Fruit fly (Drosophila melanogaster) whole organism, prepupa: ENCODE data around the gene CG14234.
A peak's percentile ranks its signal among the peaks of the same experiment; 100 is the strongest.

Experiments used
- CG10631 ChIP-seq: fragments of 200-800 bp; sonication (Bioruptor generic); optimal IDR thresholded peaks from 2 replicates; lab custom pipeline; 2016; ENCODE audit warnings: missing biosample characterization, missing genetic modification characterization
- CG11294 ChIP-seq: fragments of 200-800 bp; sonication (Bioruptor generic); IDR thresholded peaks from 2 replicates; pipeline ENCODE4 v1.3.6; 2022; ENCODE audit warnings: missing biosample characterization, missing genetic modification characterization
- CG11762 ChIP-seq: fragments of 200-800 bp; sonication (Bioruptor generic); optimal IDR thresholded peaks from 3 replicates; lab custom pipeline; 2016; ENCODE audit warnings: missing biosample characterization, missing genetic modification characterization; ENCODE audit not compliant: insufficient read depth
- CG16779 ChIP-seq: fragments of 200-800 bp; sonication (Bioruptor generic); optimal IDR thresholded peaks from 3 replicates; lab custom pipeline; 2017; ENCODE audit warnings: missing biosample characterization, mild to moderate bottlenecking, missing genetic modification characterization
- CG3032 ChIP-seq: fragments of 200-800 bp; optimal IDR thresholded peaks from 2 replicates; lab custom pipeline; 2019; ENCODE audit warnings: missing biosample characterization, mild to moderate bottlenecking, missing genetic modification characterization, moderate library complexity
- CG31627 ChIP-seq: fragments of 200-800 bp; sonication (Bioruptor generic); optimal IDR thresholded peaks from 3 replicates; lab custom pipeline; 2016; ENCODE audit warnings: missing biosample characterization, missing genetic modification characterization
- CG32006 ChIP-seq: fragments of 200-800 bp; sonication (Bioruptor generic); optimal IDR thresholded peaks from 3 replicates; lab custom pipeline; 2017; ENCODE audit warnings: missing biosample characterization, mild to moderate bottlenecking, missing genetic modification characterization
- CG34406 ChIP-seq: fragments of 200-800 bp; sonication (Bioruptor generic); optimal IDR thresholded peaks from 3 replicates; lab custom pipeline; 2016; ENCODE audit warnings: missing biosample characterization, missing genetic modification characterization
- CG3919 ChIP-seq: fragments of 200-800 bp; sonication (Bioruptor generic); optimal IDR thresholded peaks from 3 replicates; lab custom pipeline; 2016; ENCODE audit warnings: missing biosample characterization, missing genetic modification characterization
- CG4318 ChIP-seq: fragments of 200-800 bp; sonication (Bioruptor generic); optimal IDR thresholded peaks from 3 replicates; lab custom pipeline; 2017; ENCODE audit warnings: missing biosample characterization, mild to moderate bottlenecking, missing genetic modification characterization
- CG6163 ChIP-seq: fragments of 200-800 bp; sonication (Bioruptor generic); IDR thresholded peaks from 3 replicates; pipeline ENCODE4 v1.3.6; 2022; ENCODE audit warnings: missing biosample characterization, missing genetic modification characterization
- CG6276 ChIP-seq: fragments of 200-800 bp; sonication (Bioruptor generic); optimal IDR thresholded peaks from 2 replicates; lab custom pipeline; 2017; ENCODE audit warnings: missing biosample characterization, mild to moderate bottlenecking, missing genetic modification characterization
- CG6854 ChIP-seq: fragments of 200-800 bp; sonication (Bioruptor generic); optimal IDR thresholded peaks from 2 replicates; lab custom pipeline; 2017; ENCODE audit warnings: missing biosample characterization, mild to moderate bottlenecking, missing genetic modification characterization
- CG7368 ChIP-seq: fragments of 200-800 bp; sonication (Bioruptor generic); optimal IDR thresholded peaks from 3 replicates; lab custom pipeline; 2016; ENCODE audit warnings: missing biosample characterization, missing genetic modification characterization
- CG8119 ChIP-seq: fragments of 200-800 bp; sonication (Bioruptor generic); IDR thresholded peaks from 3 replicates; pipeline ENCODE4 v1.3.6; 2022; ENCODE audit warnings: missing biosample characterization, missing genetic modification characterization
- CG8319 ChIP-seq: fragments of 200-800 bp; sonication (Bioruptor generic); optimal IDR thresholded peaks from 3 replicates; lab custom pipeline; 2016; ENCODE audit warnings: missing biosample characterization, missing genetic modification characterization
- CG8632 ChIP-seq: fragments of 200-800 bp; sonication (Bioruptor generic); optimal IDR thresholded peaks from 3 replicates; lab custom pipeline; 2016; ENCODE audit warnings: missing biosample characterization, missing genetic modification characterization
- Eip75B ChIP-seq: fragments of 200-800 bp; sonication (Bioruptor generic); optimal IDR thresholded peaks from 3 replicates; lab custom pipeline; 2016; ENCODE audit warnings: missing biosample characterization, missing genetic modification characterization
- Eip78C ChIP-seq: fragments of 200-800 bp; sonication (Bioruptor generic); peaks from one replicate; lab custom pipeline; 2016; ENCODE audit warnings: missing biosample characterization, missing genetic modification characterization
- Ets96B ChIP-seq: fragments of 200-800 bp; optimal IDR thresholded peaks from 2 replicates; lab custom pipeline; 2019; ENCODE audit warnings: missing biosample characterization, mild to moderate bottlenecking, missing genetic modification characterization, moderate library complexity
- Gug ChIP-seq: fragments of 200-800 bp; sonication (Bioruptor generic); IDR thresholded peaks from 2 replicates; pipeline ENCODE4 v1.3.6; 2022; ENCODE audit warnings: missing biosample characterization, missing genetic modification characterization
- Hr38 ChIP-seq: sonication (Bioruptor generic); optimal IDR thresholded peaks from 2 replicates; lab custom pipeline; 2016; ENCODE audit warnings: missing biosample characterization, missing genetic modification characterization
- Hr39 ChIP-seq: fragments of 200-800 bp; sonication (Bioruptor generic); optimal IDR thresholded peaks from 2 replicates; lab custom pipeline; 2016; ENCODE audit warnings: missing biosample characterization, missing genetic modification characterization
- Hr4 ChIP-seq: fragments of 200-800 bp; sonication (Bioruptor generic); optimal IDR thresholded peaks from 3 replicates; lab custom pipeline; 2016; ENCODE audit warnings: missing biosample characterization, missing genetic modification characterization
- Lpt ChIP-seq: fragments of 200-800 bp; sonication (Bioruptor generic); optimal IDR thresholded peaks from 3 replicates; lab custom pipeline; 2016; ENCODE audit warnings: missing biosample characterization, missing genetic modification characterization
- Met ChIP-seq: fragments of 200-800 bp; sonication (Bioruptor generic); optimal IDR thresholded peaks from 3 replicates; lab custom pipeline; 2016; ENCODE audit warnings: missing biosample characterization, missing genetic modification characterization
- OdsH ChIP-seq: fragments of 200-800 bp; sonication (Bioruptor generic); optimal IDR thresholded peaks from 3 replicates; lab custom pipeline; 2016; ENCODE audit warnings: missing biosample characterization, missing genetic modification characterization
- Smox ChIP-seq: fragments of 200-800 bp; sonication (Bioruptor generic); optimal IDR thresholded peaks from 3 replicates; lab custom pipeline; 2016; ENCODE audit warnings: missing biosample characterization, missing genetic modification characterization
- Sox102F ChIP-seq: fragments of 200-800 bp; sonication (Bioruptor generic); optimal IDR thresholded peaks from 2 replicates; lab custom pipeline; 2016; ENCODE audit warnings: missing biosample characterization, mild to moderate bottlenecking, missing genetic modification characterization
- Sox14 ChIP-seq: fragments of 200-800 bp; sonication (Bioruptor generic); optimal IDR thresholded peaks from 3 replicates; lab custom pipeline; 2016; ENCODE audit warnings: missing biosample characterization, missing genetic modification characterization
- achi ChIP-seq: fragments of 200-800 bp; sonication (Bioruptor generic); optimal IDR thresholded peaks from 3 replicates; lab custom pipeline; 2016; ENCODE audit warnings: missing biosample characterization, missing genetic modification characterization
- acj6 ChIP-seq: fragments of 200-800 bp; sonication (Bioruptor generic); optimal IDR thresholded peaks from 3 replicates; lab custom pipeline; 2016; ENCODE audit warnings: missing biosample characterization, missing genetic modification characterization
- dac ChIP-seq: fragments of 200-800 bp; sonication (Bioruptor generic); optimal IDR thresholded peaks from 2 replicates; lab custom pipeline; 2017; ENCODE audit warnings: missing biosample characterization, mild to moderate bottlenecking, missing genetic modification characterization
- dsx ChIP-seq: fragments of 200-800 bp; optimal IDR thresholded peaks from 3 replicates; lab custom pipeline; 2019; ENCODE audit warnings: missing biosample characterization, mild to moderate bottlenecking, missing genetic modification characterization, moderate library complexity; ENCODE audit not compliant: poor library complexity, severe bottlenecking
- eg ChIP-seq: fragments of 200-800 bp; sonication (Bioruptor generic); IDR thresholded peaks from 3 replicates; pipeline ENCODE4 v1.3.6; 2022; ENCODE audit warnings: missing biosample characterization, missing genetic modification characterization
- esn ChIP-seq: fragments of 200-800 bp; sonication (Bioruptor generic); optimal IDR thresholded peaks from 2 replicates; lab custom pipeline; 2016; ENCODE audit warnings: missing biosample characterization, mild to moderate bottlenecking, missing genetic modification characterization, moderate library complexity
- fd59A ChIP-seq: fragments of 200-800 bp; sonication (Bioruptor generic); optimal IDR thresholded peaks from 2 replicates; lab custom pipeline; 2017; ENCODE audit warnings: missing biosample characterization, mild to moderate bottlenecking, missing genetic modification characterization, missing genetic modification reagents
- fd85E ChIP-seq: fragments of 200-800 bp; sonication (Bioruptor generic); optimal IDR thresholded peaks from 3 replicates; lab custom pipeline; 2016; ENCODE audit warnings: missing biosample characterization, missing genetic modification characterization
- fkh ChIP-seq: fragments of 200-800 bp; sonication (Bioruptor generic); optimal IDR thresholded peaks from 3 replicates; lab custom pipeline; 2017; ENCODE audit warnings: missing biosample characterization, mild to moderate bottlenecking, missing genetic modification characterization, moderate library complexity
- pdm3 ChIP-seq: fragments of 200-800 bp; sonication (Bioruptor generic); optimal IDR thresholded peaks from 3 replicates; lab custom pipeline; 2016; ENCODE audit warnings: missing biosample characterization, missing genetic modification characterization
- salr ChIP-seq, 2 experiments: fragments of 200-800 bp; sonication (Bioruptor generic); optimal IDR thresholded peaks; 3 replicates each; lab custom pipeline; 2016 to 2018; ENCODE audit warnings: missing biosample characterization in 2 of 2, missing genetic modification characterization in 2 of 2, mild to moderate bottlenecking in 1 of 2
- ss ChIP-seq, 2 experiments: fragments of 200-800 bp; sonication (Bioruptor generic); optimal IDR thresholded peaks; 2 replicates in 1 of 2; 3 replicates in 1 of 2; lab custom pipeline; 2017 to 2018; ENCODE audit warnings: mild to moderate bottlenecking in 2 of 2, missing biosample characterization in 2 of 2, missing genetic modification characterization in 2 of 2, moderate library complexity in 1 of 2
- svp ChIP-seq: fragments of 200-800 bp; sonication (Bioruptor generic); peaks from one replicate; lab custom pipeline; 2016; ENCODE audit warnings: missing biosample characterization, missing genetic modification characterization
- topi ChIP-seq: fragments of 200-800 bp; sonication (Bioruptor generic); optimal IDR thresholded peaks from 3 replicates; lab custom pipeline; 2016; ENCODE audit warnings: missing biosample characterization, missing genetic modification characterization
- vri ChIP-seq: fragments of 200-800 bp; sonication (Bioruptor generic); optimal IDR thresholded peaks from 3 replicates; lab custom pipeline; 2016; ENCODE audit warnings: missing biosample characterization, mild to moderate bottlenecking, missing genetic modification characterization

CG14234 gene

DNA sequence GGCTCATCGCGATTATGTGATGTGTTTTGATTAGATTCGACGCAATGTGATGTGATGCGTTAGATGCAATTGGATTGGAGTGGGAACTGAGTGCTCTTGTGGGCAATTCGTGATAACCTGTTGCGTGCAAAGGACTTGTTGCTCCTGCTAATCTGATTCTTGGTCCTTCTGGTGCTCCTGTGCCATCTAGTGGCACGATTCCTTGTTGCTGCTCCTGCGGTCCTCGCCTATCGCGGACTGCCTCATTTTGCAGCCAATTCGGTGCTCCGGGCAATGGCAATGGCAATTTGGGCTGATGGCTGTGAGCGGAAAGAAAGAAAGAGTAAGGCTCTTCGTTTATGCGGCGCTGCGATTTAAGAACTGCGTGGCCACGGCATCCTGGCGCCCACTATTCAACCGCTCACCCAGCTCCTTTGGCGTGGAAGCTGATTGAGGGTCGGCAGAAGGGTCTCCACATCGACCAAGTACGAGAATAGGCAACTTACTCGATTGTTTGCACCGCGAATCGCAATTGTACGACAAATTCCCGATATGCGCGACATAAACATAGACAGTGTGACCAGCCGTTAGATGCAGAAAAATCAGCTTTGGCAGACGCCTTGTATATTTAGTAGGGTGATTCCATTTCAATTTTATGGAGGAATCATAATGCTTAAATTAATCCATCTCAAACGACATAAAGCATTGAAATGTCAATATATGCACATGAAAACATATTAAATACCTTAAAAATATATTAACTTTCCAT, 42.2 kb upstream of the CG14234 start, which contains the start of gene Mer (continued):
- TF ChIP-seq OdsH (peak; percentile 84), CG4318 (GFP tag; lab: Kevin White, UChicago) (no peak), CG34406 (peak; percentile 78), Sox102F (GFP tag; lab: Kevin White, UChicago) (peak; percentile 81), CG32006 (GFP tag; lab: Kevin White, UChicago) (peak; percentile 89), CG8319 (GFP tag; lab: Kevin White, UChicago) (peak; percentile 69), Smox (peak; percentile 80), CG6163 (GFP tag; lab: Robert Waterston, UW) (peak; percentile 91), achi (peak; percentile 83), topi (GFP tag; lab: Kevin White, UChicago) (peak; percentile 90), Met (GFP tag; lab: Kevin White, UChicago) (peak; percentile 18), acj6 (GFP tag; lab: Kevin White, UChicago) (peak; percentile 86), CG31627 (peak; percentile 88), esn (GFP tag; lab: Kevin White, UChicago) (peak; percentile 88), CG16779 (tag; lab: Kevin White, UChicago) (peak; percentile 80), CG7368 (GFP tag; lab: Kevin White, UChicago) (peak; percentile 92), Hr4 (GFP tag; lab: Kevin White, UChicago) (peak; percentile 86), ss (GFP tag; optimal IDR thresholded peaks at IDR 0.05; lab: Kevin White, UChicago) (peak; percentile 81 to 85), Ets96B (tag; lab: Kevin White, UChicago) (peak; percentile 82), Eip75B (peak; percentile 83), svp (no peak), fd85E (GFP tag; lab: Kevin White, UChicago) (peak; percentile 51), vri (GFP tag; lab: Kevin White, UChicago) (no peak), CG11294 (peak; percentile 72), CG11762 (GFP tag; lab: Kevin White, UChicago) (peak; percentile 59), CG3919 (GFP tag; lab: Kevin White, UChicago) (peak; percentile 87), Hr39 (GFP tag; lab: Kevin White, UChicago) (peak; percentile 82), CG8119 (GFP tag; lab: Robert Waterston, UW) (peak; percentile 86)

DNA sequence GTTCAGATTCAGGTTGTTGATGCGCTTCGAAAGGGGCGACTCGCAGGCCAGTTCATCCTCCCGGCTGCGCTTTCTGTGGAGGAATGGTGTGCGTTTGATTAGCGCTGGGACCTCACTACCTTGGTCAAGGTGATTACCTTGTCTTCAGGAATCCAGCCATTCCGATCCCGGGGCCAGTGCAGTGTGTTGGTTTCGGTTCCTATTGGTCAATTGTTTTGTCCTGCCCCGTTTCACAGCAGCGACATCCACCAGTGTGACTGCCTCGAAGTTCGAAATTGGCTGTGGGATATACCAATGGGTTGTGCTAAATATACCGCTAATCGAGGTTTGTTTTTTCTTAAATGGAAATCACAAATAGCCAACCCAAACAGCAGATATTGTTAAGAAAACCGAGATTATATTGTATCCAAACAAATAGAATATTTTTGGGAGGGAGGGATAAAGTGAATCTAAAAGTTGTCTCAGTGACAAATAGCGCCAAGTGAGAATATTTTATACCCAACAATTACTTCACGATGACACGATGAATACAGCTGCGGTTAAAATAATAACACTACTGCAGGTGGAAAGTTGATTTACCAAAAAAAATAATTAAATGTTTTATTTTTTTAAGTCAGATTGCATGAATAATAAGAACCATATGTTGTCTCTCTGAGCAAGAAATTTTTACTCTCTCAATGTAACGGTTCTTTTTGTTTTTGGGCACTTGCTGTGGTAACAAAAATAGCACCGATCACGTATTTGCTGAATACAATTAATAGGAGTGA, 40.4 kb upstream of the CG14234 start, which contains the start of gene CG14229:
Gene CG14229, minus strand, starts transcription at position 459 of the 767 bp plus-strand sequence.
- TF ChIP-seq CG6276 (GFP tag; lab: Kevin White, UChicago) (no peak), fd59A (no peak), esn (GFP tag; lab: Kevin White, UChicago) (peak; percentile 28), pdm3 (GFP tag; lab: Kevin White, UChicago) (peak; percentile 56), fkh (GFP tag; lab: Kevin White, UChicago) (no peak), CG16779 (tag; lab: Kevin White, UChicago) (no peak), dac (no peak), Hr39 (GFP tag; lab: Kevin White, UChicago) (peak; percentile 34), CG3919 (GFP tag; lab: Kevin White, UChicago) (no peak), CG3032 (tag; lab: Kevin White, UChicago) (no peak), Gug (GFP tag; lab: Robert Waterston, UW) (peak; percentile 38), fd85E (GFP tag; lab: Kevin White, UChicago) (no peak), CG31627 (peak; percentile 45), CG10631 (peak; percentile 14), CG6854 (no peak), Met (GFP tag; lab: Kevin White, UChicago) (peak; percentile 29), eg (peak; percentile 57; the same call in 2 of the 3 replicates), CG32006 (GFP tag; lab: Kevin White, UChicago) (peak; percentile 43), Sox14 (peak; percentile 22), CG11294 (no peak), ss (GFP tag; optimal IDR thresholded peaks at IDR 0.05; lab: Kevin White, UChicago) (no peak), OdsH (peak; percentile 44), CG8632 (GFP tag; lab: Kevin White, UChicago) (peak; percentile 27), CG6163 (GFP tag; lab: Robert Waterston, UW) (peak; percentile 66), CG4318 (GFP tag; lab: Kevin White, UChicago) (no peak), Ets96B (tag; lab: Kevin White, UChicago) (no peak), Eip78C (GFP tag; lab: Kevin White, UChicago) (peak; percentile 76), CG8319 (GFP tag; lab: Kevin White, UChicago) (no peak), salr (GFP tag; optimal IDR thresholded peaks at IDR 0.05; lab: Kevin White, UChicago) (no peak), Lpt (GFP tag; lab: Kevin White, UChicago) (no peak), Smox (peak; percentile 44), Hr38 (no peak), dsx (GFP tag; lab: Kevin White, UChicago) (no peak), acj6 (GFP tag; lab: Kevin White, UChicago) (peak; percentile 37)
